Fruit fly (Drosophila melanogaster) whole organism, prepupa: ENCODE measurements around the gene Rab39.

Experiments
- CG10631 ChIP-seq: fragments of 200-800 bp; sonication (Bioruptor generic); optimal IDR thresholded peaks from 2 replicates; lab custom pipeline; 2016; ENCODE audit warnings: missing biosample characterization, missing genetic modification characterization
- CG10669 ChIP-seq: fragments of 200-800 bp; sonication (Bioruptor generic); optimal IDR thresholded peaks from 3 replicates; lab custom pipeline; 2018; ENCODE audit warnings: missing biosample characterization, mild to moderate bottlenecking, missing genetic modification characterization, moderate library complexity
- CG11294 ChIP-seq: fragments of 200-800 bp; sonication (Bioruptor generic); IDR thresholded peaks from 2 replicates; pipeline ENCODE4 v1.3.6; 2022; ENCODE audit warnings: missing biosample characterization, missing genetic modification characterization
- CG11902 ChIP-seq: fragments of 200-800 bp; sonication (Bioruptor generic); optimal IDR thresholded peaks from 3 replicates; lab custom pipeline; 2016; ENCODE audit warnings: missing biosample characterization, missing genetic modification characterization
- CG15336 ChIP-seq: fragments of 200-800 bp; sonication (Bioruptor generic); IDR thresholded peaks from 2 replicates; pipeline ENCODE4 v1.3.6; 2022; ENCODE audit warnings: missing biosample characterization, missing genetic modification characterization
- CG16779 ChIP-seq: fragments of 200-800 bp; sonication (Bioruptor generic); optimal IDR thresholded peaks from 3 replicates; lab custom pipeline; 2017; ENCODE audit warnings: missing biosample characterization, mild to moderate bottlenecking, missing genetic modification characterization
- CG3032 ChIP-seq: fragments of 200-800 bp; optimal IDR thresholded peaks from 2 replicates; lab custom pipeline; 2019; ENCODE audit warnings: missing biosample characterization, mild to moderate bottlenecking, missing genetic modification characterization, moderate library complexity
- CG31627 ChIP-seq: fragments of 200-800 bp; sonication (Bioruptor generic); optimal IDR thresholded peaks from 3 replicates; lab custom pipeline; 2016; ENCODE audit warnings: missing biosample characterization, missing genetic modification characterization
- CG32006 ChIP-seq: fragments of 200-800 bp; sonication (Bioruptor generic); optimal IDR thresholded peaks from 3 replicates; lab custom pipeline; 2017; ENCODE audit warnings: missing biosample characterization, mild to moderate bottlenecking, missing genetic modification characterization
- CG34406 ChIP-seq: fragments of 200-800 bp; sonication (Bioruptor generic); optimal IDR thresholded peaks from 3 replicates; lab custom pipeline; 2016; ENCODE audit warnings: missing biosample characterization, missing genetic modification characterization
- CG3919 ChIP-seq: fragments of 200-800 bp; sonication (Bioruptor generic); optimal IDR thresholded peaks from 3 replicates; lab custom pipeline; 2016; ENCODE audit warnings: missing biosample characterization, missing genetic modification characterization
- CG4318 ChIP-seq: fragments of 200-800 bp; sonication (Bioruptor generic); optimal IDR thresholded peaks from 3 replicates; lab custom pipeline; 2017; ENCODE audit warnings: missing biosample characterization, mild to moderate bottlenecking, missing genetic modification characterization
- CG6163 ChIP-seq: fragments of 200-800 bp; sonication (Bioruptor generic); IDR thresholded peaks from 3 replicates; pipeline ENCODE4 v1.3.6; 2022; ENCODE audit warnings: missing biosample characterization, missing genetic modification characterization
- CG6276 ChIP-seq: fragments of 200-800 bp; sonication (Bioruptor generic); optimal IDR thresholded peaks from 2 replicates; lab custom pipeline; 2017; ENCODE audit warnings: missing biosample characterization, mild to moderate bottlenecking, missing genetic modification characterization
- CG6792 ChIP-seq: fragments of 200-800 bp; sonication (Bioruptor generic); optimal IDR thresholded peaks from 3 replicates; lab custom pipeline; 2016; ENCODE audit warnings: missing biosample characterization, missing genetic modification characterization
- CG6808 ChIP-seq: fragments of 200-800 bp; sonication (Bioruptor generic); optimal IDR thresholded peaks from 3 replicates; lab custom pipeline; 2017; ENCODE audit warnings: missing biosample characterization, missing genetic modification characterization, mild to moderate bottlenecking, moderate library complexity, missing genetic modification reagents
- CG6854 ChIP-seq: fragments of 200-800 bp; sonication (Bioruptor generic); optimal IDR thresholded peaks from 2 replicates; lab custom pipeline; 2017; ENCODE audit warnings: missing biosample characterization, mild to moderate bottlenecking, missing genetic modification characterization
- CG8119 ChIP-seq: fragments of 200-800 bp; sonication (Bioruptor generic); IDR thresholded peaks from 3 replicates; pipeline ENCODE4 v1.3.6; 2022; ENCODE audit warnings: missing biosample characterization, missing genetic modification characterization
- CG8319 ChIP-seq: fragments of 200-800 bp; sonication (Bioruptor generic); optimal IDR thresholded peaks from 3 replicates; lab custom pipeline; 2016; ENCODE audit warnings: missing biosample characterization, missing genetic modification characterization
- CG8632 ChIP-seq: fragments of 200-800 bp; sonication (Bioruptor generic); optimal IDR thresholded peaks from 3 replicates; lab custom pipeline; 2016; ENCODE audit warnings: missing biosample characterization, missing genetic modification characterization
- CG9139 ChIP-seq: fragments of 200-800 bp; sonication (Bioruptor generic); optimal IDR thresholded peaks from 3 replicates; lab custom pipeline; 2017; ENCODE audit warnings: missing biosample characterization, mild to moderate bottlenecking, missing genetic modification characterization
- Eip78C ChIP-seq: fragments of 200-800 bp; sonication (Bioruptor generic); peaks from one replicate; lab custom pipeline; 2016; ENCODE audit warnings: missing biosample characterization, missing genetic modification characterization
- Eip93F ChIP-seq: fragments of 200-800 bp; sonication (Bioruptor generic); optimal IDR thresholded peaks from 2 replicates; lab custom pipeline; 2016; ENCODE audit warnings: missing biosample characterization, mild to moderate bottlenecking, missing genetic modification characterization
- Ets21C ChIP-seq: fragments of 200-800 bp; sonication (Bioruptor generic); optimal IDR thresholded peaks from 3 replicates; lab custom pipeline; 2016; ENCODE audit warnings: missing biosample characterization, missing genetic modification characterization
- Ets96B ChIP-seq: fragments of 200-800 bp; optimal IDR thresholded peaks from 2 replicates; lab custom pipeline; 2019; ENCODE audit warnings: missing biosample characterization, mild to moderate bottlenecking, missing genetic modification characterization, moderate library complexity
- Gug ChIP-seq: fragments of 200-800 bp; sonication (Bioruptor generic); IDR thresholded peaks from 2 replicates; pipeline ENCODE4 v1.3.6; 2022; ENCODE audit warnings: missing biosample characterization, missing genetic modification characterization
- Hr39 ChIP-seq: fragments of 200-800 bp; sonication (Bioruptor generic); optimal IDR thresholded peaks from 2 replicates; lab custom pipeline; 2016; ENCODE audit warnings: missing biosample characterization, missing genetic modification characterization
- Hr4 ChIP-seq: fragments of 200-800 bp; sonication (Bioruptor generic); optimal IDR thresholded peaks from 3 replicates; lab custom pipeline; 2016; ENCODE audit warnings: missing biosample characterization, missing genetic modification characterization
- Lpt ChIP-seq: fragments of 200-800 bp; sonication (Bioruptor generic); optimal IDR thresholded peaks from 3 replicates; lab custom pipeline; 2016; ENCODE audit warnings: missing biosample characterization, missing genetic modification characterization
- Met ChIP-seq: fragments of 200-800 bp; sonication (Bioruptor generic); optimal IDR thresholded peaks from 3 replicates; lab custom pipeline; 2016; ENCODE audit warnings: missing biosample characterization, missing genetic modification characterization
- OdsH ChIP-seq: fragments of 200-800 bp; sonication (Bioruptor generic); optimal IDR thresholded peaks from 3 replicates; lab custom pipeline; 2016; ENCODE audit warnings: missing biosample characterization, missing genetic modification characterization
- Smox ChIP-seq: fragments of 200-800 bp; sonication (Bioruptor generic); optimal IDR thresholded peaks from 3 replicates; lab custom pipeline; 2016; ENCODE audit warnings: missing biosample characterization, missing genetic modification characterization
- Sox102F ChIP-seq: fragments of 200-800 bp; sonication (Bioruptor generic); optimal IDR thresholded peaks from 2 replicates; lab custom pipeline; 2016; ENCODE audit warnings: missing biosample characterization, mild to moderate bottlenecking, missing genetic modification characterization
- Sox14 ChIP-seq: fragments of 200-800 bp; sonication (Bioruptor generic); optimal IDR thresholded peaks from 3 replicates; lab custom pipeline; 2016; ENCODE audit warnings: missing biosample characterization, missing genetic modification characterization
- Sox15 ChIP-seq: fragments of 200-800 bp; sonication (Bioruptor generic); optimal IDR thresholded peaks from 3 replicates; lab custom pipeline; 2016; ENCODE audit warnings: missing biosample characterization, missing genetic modification characterization
- achi ChIP-seq: fragments of 200-800 bp; sonication (Bioruptor generic); optimal IDR thresholded peaks from 3 replicates; lab custom pipeline; 2016; ENCODE audit warnings: missing biosample characterization, missing genetic modification characterization
- acj6 ChIP-seq: fragments of 200-800 bp; sonication (Bioruptor generic); optimal IDR thresholded peaks from 3 replicates; lab custom pipeline; 2016; ENCODE audit warnings: missing biosample characterization, missing genetic modification characterization
- cyc ChIP-seq: fragments of 200-800 bp; sonication (Bioruptor generic); optimal IDR thresholded peaks from 3 replicates; lab custom pipeline; 2016; ENCODE audit warnings: missing biosample characterization, missing genetic modification characterization
- dac ChIP-seq: fragments of 200-800 bp; sonication (Bioruptor generic); optimal IDR thresholded peaks from 2 replicates; lab custom pipeline; 2017; ENCODE audit warnings: missing biosample characterization, mild to moderate bottlenecking, missing genetic modification characterization
- dsx ChIP-seq: fragments of 200-800 bp; optimal IDR thresholded peaks from 3 replicates; lab custom pipeline; 2019; ENCODE audit warnings: missing biosample characterization, mild to moderate bottlenecking, missing genetic modification characterization, moderate library complexity; ENCODE audit not compliant: poor library complexity, severe bottlenecking
- esn ChIP-seq: fragments of 200-800 bp; sonication (Bioruptor generic); optimal IDR thresholded peaks from 2 replicates; lab custom pipeline; 2016; ENCODE audit warnings: missing biosample characterization, mild to moderate bottlenecking, missing genetic modification characterization, moderate library complexity
- fkh ChIP-seq: fragments of 200-800 bp; sonication (Bioruptor generic); optimal IDR thresholded peaks from 3 replicates; lab custom pipeline; 2017; ENCODE audit warnings: missing biosample characterization, mild to moderate bottlenecking, missing genetic modification characterization, moderate library complexity
- net ChIP-seq: fragments of 200-800 bp; sonication (Bioruptor generic); optimal IDR thresholded peaks from 3 replicates; lab custom pipeline; 2016; ENCODE audit warnings: missing biosample characterization, missing genetic modification characterization
- pdm3 ChIP-seq: fragments of 200-800 bp; sonication (Bioruptor generic); optimal IDR thresholded peaks from 3 replicates; lab custom pipeline; 2016; ENCODE audit warnings: missing biosample characterization, missing genetic modification characterization
- ss ChIP-seq, 2 experiments: fragments of 200-800 bp; sonication (Bioruptor generic); optimal IDR thresholded peaks; 2 replicates in 1 of 2; 3 replicates in 1 of 2; lab custom pipeline; 2017 to 2018; ENCODE audit warnings: mild to moderate bottlenecking in 2 of 2, missing biosample characterization in 2 of 2, missing genetic modification characterization in 2 of 2, moderate library complexity in 1 of 2
- svp ChIP-seq: fragments of 200-800 bp; sonication (Bioruptor generic); peaks from one replicate; lab custom pipeline; 2016; ENCODE audit warnings: missing biosample characterization, missing genetic modification characterization
- topi ChIP-seq: fragments of 200-800 bp; sonication (Bioruptor generic); optimal IDR thresholded peaks from 3 replicates; lab custom pipeline; 2016; ENCODE audit warnings: missing biosample characterization, missing genetic modification characterization
- vri ChIP-seq: fragments of 200-800 bp; sonication (Bioruptor generic); optimal IDR thresholded peaks from 3 replicates; lab custom pipeline; 2016; ENCODE audit warnings: missing biosample characterization, mild to moderate bottlenecking, missing genetic modification characterization

The Rab39 gene

DNA sequence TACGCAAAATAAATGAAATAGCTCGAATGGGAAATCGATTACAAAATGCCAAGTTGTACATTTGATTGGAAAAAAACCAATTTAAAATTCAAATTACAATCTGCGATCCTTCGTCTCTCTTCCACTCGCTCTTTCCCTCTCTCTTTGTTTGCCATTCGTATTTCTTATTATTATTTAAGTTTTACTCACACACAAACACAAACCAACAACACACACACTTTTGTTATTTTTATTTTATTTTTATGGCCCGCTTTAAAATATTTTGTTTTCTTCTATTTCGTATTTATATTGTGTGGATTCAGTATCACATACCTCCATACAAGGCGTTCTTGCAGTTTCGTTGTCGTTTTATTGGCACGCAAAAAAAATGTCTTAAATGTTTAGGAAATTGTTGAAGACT, 38.6 kb upstream of the Rab39 start:
- TF ChIP-seq achi (GFP tag; lab: Kevin White, UChicago) (no peak), Eip78C (GFP tag; lab: Kevin White, UChicago) (peak; percentile 46)

DNA sequence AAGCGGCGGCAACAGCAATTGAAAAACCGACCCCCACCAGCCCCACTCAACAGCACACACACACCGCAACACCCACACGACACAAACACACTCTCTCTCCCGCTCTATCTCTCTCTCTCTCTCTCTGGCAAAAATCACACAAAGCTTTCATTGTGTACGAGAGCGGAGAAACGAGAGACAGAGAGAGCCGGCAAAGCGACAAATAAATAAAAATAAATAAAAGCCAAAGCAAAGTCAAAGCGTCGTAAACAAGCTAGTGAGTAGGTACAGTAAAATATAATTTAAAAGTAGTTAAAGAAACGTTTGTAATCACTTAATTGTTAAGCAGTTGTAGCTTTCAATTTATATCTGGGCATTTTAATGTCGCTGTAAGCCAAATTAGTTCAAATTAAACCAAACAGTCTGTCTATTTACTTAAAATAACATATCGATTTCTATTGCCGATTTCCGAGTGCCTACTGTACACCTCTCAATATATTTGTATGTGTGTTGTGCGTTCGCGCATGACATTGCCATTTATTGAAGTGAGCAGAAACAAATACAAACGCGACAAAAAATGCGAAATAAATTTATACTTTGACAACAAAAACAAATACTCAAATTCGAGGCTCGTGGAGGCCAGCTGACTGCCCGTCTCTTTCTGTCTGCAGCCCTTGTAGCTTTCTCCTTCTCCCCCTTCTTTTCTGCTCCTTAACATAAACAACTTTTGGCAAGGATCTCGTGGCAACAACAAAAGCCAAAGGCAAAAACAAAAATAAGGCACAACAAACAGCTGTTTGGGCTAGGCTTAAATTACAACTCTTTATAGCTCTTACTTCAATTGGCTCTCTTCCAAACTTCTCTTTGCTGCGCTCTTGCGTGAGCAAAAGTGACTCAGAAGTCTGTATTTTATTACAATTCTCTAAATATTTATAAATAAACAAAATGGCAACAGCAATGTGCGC, 37.7 kb upstream of the Rab39 start:
- TF ChIP-seq Gug (GFP tag; lab: Robert Waterston, UW) (peak; percentile 94), CG10669 (GFP tag; lab: Kevin White, UChicago) (peak; percentile 90), achi (GFP tag; lab: Kevin White, UChicago) (peak; percentile 92), CG9139 (GFP tag; lab: Kevin White, UChicago) (peak; percentile 78), CG8119 (GFP tag; lab: Robert Waterston, UW) (peak; percentile 97), Sox102F (GFP tag; lab: Kevin White, UChicago) (peak; percentile 94), CG32006 (GFP tag; lab: Kevin White, UChicago) (peak; percentile 96), svp (peak; percentile 96), CG11902 (GFP tag; lab: Kevin White, UChicago) (peak; percentile 80), CG16779 (peak; percentile 83), CG34406 (GFP tag; lab: Kevin White, UChicago) (peak; percentile 91), CG8319 (GFP tag; lab: Kevin White, UChicago) (peak; percentile 80), Sox15 (peak; percentile 84), Met (GFP tag; lab: Kevin White, UChicago) (peak; percentile 96), Ets96B (tag; lab: Kevin White, UChicago) (peak; percentile 93), ss (GFP tag; optimal IDR thresholded peaks at IDR 0.05; lab: Kevin White, UChicago) (peak; percentile 87 to 96), CG3919 (GFP tag; lab: Kevin White, UChicago) (peak; percentile 92), fkh (GFP tag; lab: Kevin White, UChicago) (peak; percentile 93), CG10631 (peak; percentile 90), net (peak; percentile 93), Ets21C (GFP tag; lab: Kevin White, UChicago) (peak; percentile 90), CG15336 (GFP tag; lab: Robert Waterston, UW) (peak; percentile 97), CG31627 (GFP tag; lab: Kevin White, UChicago) (peak; percentile 94), Hr4 (GFP tag; lab: Kevin White, UChicago) (peak; percentile 94), cyc (GFP tag; lab: Kevin White, UChicago) (peak; percentile 94), CG11294 (GFP tag; lab: Robert Waterston, UW) (peak; percentile 91), CG6808 (peak; percentile 90), vri (peak; percentile 93), esn (peak; percentile 95), CG3032 (tag; lab: Kevin White, UChicago) (peak; percentile 93), dsx (GFP tag; lab: Kevin White, UChicago) (peak; percentile 90), Eip93F (GFP tag; lab: Kevin White, UChicago) (peak; percentile 87), acj6 (peak; percentile 95), CG6854 (GFP tag; lab: Kevin White, UChicago) (peak; percentile 83), OdsH (GFP tag; lab: Kevin White, UChicago) (peak; percentile 96), Smox (GFP tag; lab: Kevin White, UChicago) (peak; percentile 95), topi (GFP tag; lab: Kevin White, UChicago) (peak; percentile 96), CG6276 (GFP tag; lab: Kevin White, UChicago) (peak; percentile 96), Lpt (peak; percentile 94), CG6163 (peak; percentile 93), dac (peak; percentile 90), CG8632 (peak; percentile 90), CG6792 (GFP tag; lab: Kevin White, UChicago) (peak; percentile 92), Sox14 (GFP tag; lab: Kevin White, UChicago) (peak; percentile 96), Hr39 (GFP tag; lab: Kevin White, UChicago) (peak; percentile 95), pdm3 (peak; percentile 97), CG4318 (GFP tag; lab: Kevin White, UChicago) (peak; percentile 91)
